Worm (Caenorhabditis elegans): Measurements from ENCODE around the gene clp-1.

The clp-1 gene

DNA sequence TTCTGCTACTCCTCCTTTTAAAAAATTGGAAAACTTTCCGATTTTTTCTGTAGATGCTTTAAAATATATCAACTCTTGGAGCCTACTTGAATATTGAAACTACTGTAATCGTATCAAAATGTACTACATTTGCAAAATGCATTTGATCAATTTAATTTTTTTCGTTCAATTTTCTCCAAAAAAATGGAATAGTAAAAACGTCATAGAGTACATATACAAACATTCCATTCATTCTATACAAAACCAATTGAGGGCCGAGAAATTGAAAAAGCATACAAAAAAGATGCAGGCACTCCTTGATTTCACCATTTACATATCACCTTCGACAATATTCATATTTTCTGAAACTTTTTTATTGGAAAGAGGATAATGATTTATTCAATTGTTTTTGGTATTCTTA is 24.3 kb downstream of the clp-1 start, which contains the start of gene C06G4.6:
C06G4.6 (plus strand) TSS at position 301 of the 400 bp plus-strand sequence.
- no peak for TF ChIP-seq egl-18 (GFP tag; IDR thresholded peaks at IDR 0.05)
- no peak for TF ChIP-seq sptf-2 (GFP tag; optimal IDR thresholded peaks at IDR 0.05)
- no peak for TF ChIP-seq rpc-1 (optimal IDR thresholded peaks at IDR 0.05)
- TF ChIP-seq rpc-1 (tag; optimal IDR thresholded peaks at IDR 0.05): no peak
- TF ChIP-seq aptf-3 (GFP tag; IDR thresholded peaks at IDR 0.05): no peak
- no peak for TF ChIP-seq egrh-3 (GFP tag; IDR thresholded peaks at IDR 0.05)
- TF ChIP-seq lin-40 (tag; optimal IDR thresholded peaks at IDR 0.05): no peak

DNA sequence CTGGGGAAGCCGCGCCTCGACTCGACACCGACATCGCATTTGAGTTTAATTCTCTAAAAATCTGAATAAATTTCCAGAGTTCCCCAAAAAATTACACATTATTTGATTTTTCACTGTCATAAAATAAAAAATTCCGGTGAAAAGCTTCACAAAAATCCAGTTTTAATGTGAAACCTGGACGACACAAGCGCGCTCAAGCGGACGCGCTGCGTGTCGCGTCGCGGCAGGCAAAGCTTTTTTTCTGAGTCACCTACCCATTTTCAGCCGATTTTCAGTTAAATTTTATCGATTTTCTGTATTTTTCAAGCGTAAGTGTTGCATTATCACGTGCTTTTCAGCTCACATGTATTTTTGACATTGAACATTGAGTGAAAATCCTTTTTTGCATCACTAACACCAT is 30.0 kb downstream of the clp-1 start, which contains the start of gene cit-1.1:
cit-1.1 (minus strand) TSS at position 53 of the 400 bp plus-strand sequence.
- TF ChIP-seq rcor-1 (GFP tag; IDR thresholded peaks at IDR 0.05) (no peak), F52B5.7 (tag; optimal IDR thresholded peaks at IDR 0.05) (no peak), athp-1 (tag; optimal IDR thresholded peaks at IDR 0.05) (no peak), madf-3 (GFP tag; IDR thresholded peaks at IDR 0.05) (peak; percentile 97), nhr-80 (tag; optimal IDR thresholded peaks at IDR 0.05) (peak; percentile 15), hlh-12 (tag; optimal IDR thresholded peaks at IDR 0.05) (no peak), ets-4 (GFP tag; optimal IDR thresholded peaks at IDR 0.05) (no peak), ztf-28 (GFP tag; IDR thresholded peaks at IDR 0.05) (no peak)

DNA sequence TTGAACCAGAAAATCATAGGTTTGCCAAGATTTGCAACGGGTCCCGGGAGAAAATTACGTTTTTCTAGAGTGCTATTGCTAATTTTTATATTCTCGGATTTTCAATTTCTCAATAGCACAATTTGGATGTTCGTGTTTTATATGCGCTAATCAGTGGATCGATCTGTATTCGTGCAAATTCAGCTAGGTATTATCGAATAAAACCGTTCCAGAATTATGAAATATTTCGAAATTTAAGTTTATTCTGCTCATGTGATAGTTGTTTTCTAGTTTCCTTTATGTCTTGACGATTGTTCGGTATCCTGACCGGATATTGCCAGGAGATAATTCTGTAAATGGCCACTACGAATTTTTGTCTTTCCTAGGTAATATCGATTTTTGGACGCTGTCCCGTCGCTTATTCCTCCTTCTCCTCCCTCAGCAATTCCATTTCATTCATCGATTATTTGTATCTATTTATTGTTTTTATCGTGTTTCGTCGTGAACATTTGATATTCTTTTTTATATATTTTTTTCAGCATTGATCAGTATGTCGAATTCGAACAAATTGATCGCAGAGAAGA is 30.6 kb downstream of the clp-1 start, which contains the start of gene cit-1.2:
cit-1.2 (plus strand) TSS at position 513 of the 563 bp plus-strand sequence.
- TF ChIP-seq B0035.1 (tag; optimal IDR thresholded peaks at IDR 0.05) (no peak), aptf-3 (GFP tag; IDR thresholded peaks at IDR 0.05) (no peak), sdz-38 (tag; optimal IDR thresholded peaks at IDR 0.05) (no peak), nfyb-1 (GFP tag; IDR thresholded peaks at IDR 0.05) (0 out of 2 replicates have a peak, but pooled peaks have one; percentile 30), cebp-1 (GFP tag; IDR thresholded peaks at IDR 0.05) (peak; percentile 23; the same call in 1 of the 2 replicates), cebp-1 (tag; optimal IDR thresholded peaks at IDR 0.05) (peak; percentile 67), snpc-1.3 (tag; optimal IDR thresholded peaks at IDR 0.05; ENCODE audit: insufficient read depth) (no peak), pbrm-1 (GFP tag; IDR thresholded peaks at IDR 0.05) (0 out of 2 replicates have a peak, but pooled peaks have one; percentile 19)

DNA sequence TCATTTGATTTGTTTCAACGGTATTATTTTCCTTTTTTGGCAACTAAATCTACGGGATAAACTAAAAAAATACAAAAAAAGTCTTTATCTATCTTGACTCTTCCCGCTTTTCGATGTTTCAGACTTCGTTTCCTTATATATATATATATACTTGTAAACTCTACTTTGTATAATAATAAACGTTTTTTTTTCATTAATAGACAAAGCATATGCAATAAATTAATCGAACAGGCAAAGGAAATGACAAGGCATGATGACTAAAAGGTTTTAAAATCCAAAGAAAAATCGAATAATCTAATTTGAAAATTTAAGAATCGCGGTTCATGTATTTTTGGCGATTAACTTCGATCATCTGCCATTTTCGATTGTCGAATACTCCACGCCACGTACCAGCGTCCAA is 33.8 kb downstream of the clp-1 start:
- peak; percentile 25 for TF ChIP-seq hrde-1 (tag; optimal IDR thresholded peaks at IDR 0.05; ENCODE audit: borderline replicate concordance)
- peak; percentile 91 for TF ChIP-seq him-1 (tag; optimal IDR thresholded peaks at IDR 0.05)
- TF ChIP-seq somi-1 (GFP tag; optimal IDR thresholded peaks at IDR 0.05): no peak
- TF ChIP-seq aptf-3 (GFP tag; IDR thresholded peaks at IDR 0.05): no peak
- 0 out of 2 replicates have a peak, but pooled peaks have one; percentile 23 for TF ChIP-seq madf-6 (GFP tag; IDR thresholded peaks at IDR 0.05)
- no peak for TF ChIP-seq ztf-6 (GFP tag; IDR thresholded peaks at IDR 0.05)
- TF ChIP-seq unc-130 (GFP tag; optimal IDR thresholded peaks at IDR 0.05): peak; percentile 3
- TF ChIP-seq hsf-1 (GFP tag; IDR thresholded peaks at IDR 0.05): no peak
- no peak for TF ChIP-seq dpff-1 (tag; optimal IDR thresholded peaks at IDR 0.05)
- peak; percentile 31 for TF ChIP-seq athp-1 (tag; optimal IDR thresholded peaks at IDR 0.05)

DNA sequence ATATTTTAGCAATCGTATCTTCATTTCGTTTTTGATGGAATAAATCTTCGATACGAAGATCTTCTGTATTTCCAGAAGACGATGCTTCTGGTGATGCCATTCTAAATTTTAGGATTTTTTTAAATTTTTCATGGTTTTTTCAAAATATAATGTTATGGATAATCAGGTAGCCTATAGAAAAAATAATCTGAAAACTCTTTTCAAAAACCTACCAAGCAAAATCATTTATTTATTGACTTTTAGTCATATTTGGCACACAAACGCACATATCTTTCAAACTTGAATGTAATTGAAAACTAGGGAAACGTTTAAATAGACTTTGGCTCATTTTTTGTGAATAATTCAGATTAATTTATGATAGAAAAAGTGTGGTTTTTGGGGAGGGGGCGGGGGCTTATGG is 36.7 kb downstream of the clp-1 start, which contains the start of gene F44B9.5:
F44B9.5 (minus strand) TSS at position 101 of the 400 bp plus-strand sequence.
- TF ChIP-seq sea-2 (GFP tag; IDR thresholded peaks at IDR 0.05) (no peak), fkh-3 (tag; optimal IDR thresholded peaks at IDR 0.05) (no peak), K12H6.12 (tag; optimal IDR thresholded peaks at IDR 0.05) (no peak), aptf-3 (GFP tag; IDR thresholded peaks at IDR 0.05) (no peak), madf-10 (tag; optimal IDR thresholded peaks at IDR 0.05) (no peak), egl-18 (GFP tag; IDR thresholded peaks at IDR 0.05) (no peak), ets-4 (GFP tag; optimal IDR thresholded peaks at IDR 0.05) (no peak), snpc-1.1 (tag; optimal IDR thresholded peaks at IDR 0.05; ENCODE audit: insufficient read depth) (no peak)
